Fruit fly (Drosophila melanogaster) whole organism, adult: Measurements from ENCODE around the gene Hsdl2.

Experiments used
- CG11617 ChIP-seq: fragments of 200-800 bp; sonication (Bioruptor generic); optimal IDR thresholded peaks from 2 replicates; lab custom pipeline; 2017; ENCODE audit warnings: mild to moderate bottlenecking, missing biosample characterization, missing genetic modification reagents, missing genetic modification characterization
- CG12768 ChIP-seq: fragments of 200-800 bp; sonication (Bioruptor generic); optimal IDR thresholded peaks from 2 replicates; lab custom pipeline; 2017; ENCODE audit warnings: missing biosample characterization, missing genetic modification characterization, mild to moderate bottlenecking, moderate library complexity, missing genetic modification reagents
- CG14711 ChIP-seq: fragments of 200-800 bp; sonication (Bioruptor generic); optimal IDR thresholded peaks from 2 replicates; lab custom pipeline; 2018; ENCODE audit warnings: missing biosample characterization, mild to moderate bottlenecking, missing genetic modification characterization, moderate library complexity
- CG1620 ChIP-seq: fragments of 200-800 bp; sonication (Bioruptor generic); optimal IDR thresholded peaks from 2 replicates; lab custom pipeline; 2016; ENCODE audit warnings: missing biosample characterization, missing genetic modification characterization
- CG33017 ChIP-seq: fragments of 200-800 bp; sonication (Bioruptor generic); optimal IDR thresholded peaks from 2 replicates; lab custom pipeline; 2018; ENCODE audit warnings: missing biosample characterization, mild to moderate bottlenecking, missing genetic modification characterization, moderate library complexity
- CG5204 ChIP-seq: fragments of 200-800 bp; sonication (Bioruptor generic); optimal IDR thresholded peaks from 2 replicates; lab custom pipeline; 2016; ENCODE audit warnings: missing biosample characterization, missing genetic modification characterization
- CG7045 ChIP-seq: fragments of 200-800 bp; sonication (Bioruptor generic); optimal IDR thresholded peaks from 2 replicates; lab custom pipeline; 2017; ENCODE audit warnings: missing biosample characterization, mild to moderate bottlenecking, missing genetic modification characterization
- CG7101 ChIP-seq: fragments of 200-800 bp; sonication (Bioruptor generic); optimal IDR thresholded peaks from 2 replicates; lab custom pipeline; 2018; ENCODE audit warnings: missing biosample characterization, mild to moderate bottlenecking, missing genetic modification characterization, moderate library complexity
- Clk ChIP-seq: fragments of 200-800 bp; sonication (Bioruptor generic); optimal IDR thresholded peaks from 2 replicates; lab custom pipeline; 2017; ENCODE audit warnings: missing biosample characterization, missing genetic modification characterization
- Crg-1 ChIP-seq: fragments of 200-800 bp; sonication (Bioruptor generic); optimal IDR thresholded peaks from 2 replicates; lab custom pipeline; 2016; ENCODE audit warnings: missing biosample characterization, missing genetic modification characterization
- Hr96 ChIP-seq: fragments of 200-800 bp; sonication (Bioruptor generic); optimal IDR thresholded peaks from 2 replicates; lab custom pipeline; 2016; ENCODE audit warnings: missing biosample characterization, missing genetic modification characterization
- Mnt ChIP-seq: fragments of 200-800 bp; sonication (Bioruptor generic); optimal IDR thresholded peaks from 2 replicates; lab custom pipeline; 2016; ENCODE audit warnings: missing biosample characterization, mild to moderate bottlenecking, missing genetic modification characterization
- bab1 ChIP-seq: fragments of 200-800 bp; sonication (Bioruptor generic); optimal IDR thresholded peaks from 3 replicates; lab custom pipeline; 2019; ENCODE audit warnings: missing biosample characterization, mild to moderate bottlenecking, missing genetic modification characterization, moderate library complexity
- cic ChIP-seq: fragments of 200-800 bp; sonication (Bioruptor generic); optimal IDR thresholded peaks from 2 replicates; lab custom pipeline; 2017; ENCODE audit warnings: missing biosample characterization, mild to moderate bottlenecking, missing genetic modification characterization, moderate library complexity
- cnc ChIP-seq, 2 experiments: fragments of >200 bp; optimal IDR thresholded peaks; 2 replicates each; lab custom pipeline; 2017
- kay ChIP-seq: fragments of 200-800 bp; sonication (Bioruptor generic); peaks from one replicate; lab custom pipeline; 2016; ENCODE audit warnings: missing biosample characterization, missing genetic modification characterization, borderline replicate concordance
- ovo ChIP-seq: fragments of 200-800 bp; sonication (Bioruptor generic); optimal IDR thresholded peaks from 2 replicates; lab custom pipeline; 2016; ENCODE audit warnings: missing biosample characterization, missing genetic modification characterization
- pad ChIP-seq: fragments of 200-800 bp; sonication (Bioruptor generic); optimal IDR thresholded peaks from 3 replicates; lab custom pipeline; 2017; ENCODE audit warnings: missing biosample characterization, missing genetic modification characterization, mild to moderate bottlenecking, moderate library complexity, missing genetic modification reagents
- tj ChIP-seq: fragments of 200-800 bp; sonication (Bioruptor generic); optimal IDR thresholded peaks from 3 replicates; lab custom pipeline; 2017; ENCODE audit warnings: missing biosample characterization, mild to moderate bottlenecking, missing genetic modification characterization, moderate library complexity
- toe ChIP-seq: fragments of 200-800 bp; sonication (Bioruptor generic); optimal IDR thresholded peaks from 2 replicates; lab custom pipeline; 2016; ENCODE audit warnings: missing biosample characterization, missing genetic modification characterization

The Hsdl2 gene

dm6 chr3R:27661389-27661788, 15.9 kb upstream of the Hsdl2 start:
- no peak for TF ChIP-seq Hr96 (GFP tag; lab: Kevin White, UChicago)
- TF ChIP-seq Clk (GFP tag; lab: Kevin White, UChicago): no peak

DNA sequence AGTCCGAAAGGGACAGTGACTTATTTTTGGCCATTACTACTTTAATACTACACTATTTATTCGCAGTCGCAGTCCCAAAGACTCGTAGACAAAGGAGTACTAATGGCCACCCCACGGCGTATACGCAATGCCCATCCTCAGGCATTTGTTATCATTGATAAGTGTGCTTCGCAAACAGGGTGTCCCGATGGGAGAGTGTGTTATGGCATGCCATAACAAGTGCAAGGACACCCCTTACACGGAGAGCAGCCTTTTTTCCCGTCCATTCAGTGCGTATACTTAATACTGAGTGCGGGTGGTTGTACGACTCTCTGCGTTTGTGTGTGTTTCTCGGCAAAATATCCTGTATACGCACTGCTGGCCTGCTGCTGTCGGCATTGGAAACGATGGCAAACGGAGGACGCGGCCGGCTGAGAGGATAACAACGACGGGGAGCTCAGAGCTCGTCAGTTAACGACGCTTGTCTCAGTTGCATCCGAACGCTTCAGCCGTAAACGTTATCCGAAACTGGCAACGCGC, 15.3 kb upstream of the Hsdl2 start, which contains the start of gene unc80:
Gene unc80 (plus strand): TSS at position 469 of the 519 bp plus-strand sequence.
- TF ChIP-seq CG33017 (tag; lab: Kevin White, UChicago) (no peak), kay (GFP tag; lab: Kevin White, UChicago) (no peak), CG5204 (GFP tag; lab: Kevin White, UChicago) (peak; percentile 57), CG7045 (GFP tag; lab: Kevin White, UChicago) (peak; percentile 41), CG12768 (GFP tag; lab: Kevin White, UChicago) (no peak), toe (GFP tag; lab: Kevin White, UChicago) (peak; percentile 40), tj (GFP tag; lab: Kevin White, UChicago) (no peak), Crg-1 (GFP tag; lab: Kevin White, UChicago) (no peak), CG7101 (tag; lab: Kevin White, UChicago) (no peak), cnc (optimal IDR thresholded peaks at IDR 0.05; lab: Kevin White, UChicago) (no peak)

DNA sequence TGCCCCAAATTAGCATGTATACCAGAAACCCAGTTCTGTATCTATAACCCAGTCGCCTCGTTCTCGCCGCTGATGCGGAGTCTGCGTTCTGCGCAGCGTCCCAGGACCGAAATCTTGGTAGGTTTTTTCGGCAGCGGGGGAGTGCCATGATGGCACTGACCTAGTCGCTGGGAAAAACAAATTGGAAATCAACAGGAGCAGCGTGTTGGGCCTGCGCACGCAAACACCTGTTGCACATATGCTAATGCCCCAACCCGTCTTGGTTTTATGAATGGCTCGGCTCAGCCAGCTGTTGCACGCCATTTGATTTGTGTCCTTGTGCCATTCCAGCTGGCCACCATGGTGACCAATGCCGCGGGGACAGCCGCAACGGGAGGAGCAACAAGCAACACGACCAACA, 14.5 kb upstream of the Hsdl2 start:
- TF ChIP-seq Mnt: peak; percentile 40
- TF ChIP-seq CG7101 (tag; lab: Kevin White, UChicago): no peak

DNA sequence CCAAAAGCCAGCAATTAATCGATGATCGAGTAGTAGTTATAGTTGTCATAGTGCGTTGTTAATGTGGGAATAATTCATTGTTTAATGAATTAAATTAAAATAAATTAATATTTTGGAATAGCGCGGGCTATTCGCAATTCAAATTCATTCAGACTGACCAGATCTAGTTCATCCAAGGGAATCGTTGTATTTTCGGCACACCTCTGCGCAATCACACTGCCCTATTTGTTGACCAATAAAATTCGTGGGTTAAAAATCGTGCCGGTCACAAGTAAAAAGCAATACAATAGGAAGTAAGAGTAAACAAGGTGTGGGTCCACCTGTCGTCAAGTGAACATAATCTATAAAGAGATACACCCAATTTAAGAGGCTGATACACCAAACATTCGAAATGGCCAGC, 1.7 kb downstream of the Hsdl2 start, which contains the start of gene CG12883:
Gene CG12883 (plus strand): TSS at position 273 of the 400 bp plus-strand sequence.
- no peak for TF ChIP-seq CG33017 (tag; lab: Kevin White, UChicago)
- TF ChIP-seq bab1 (GFP tag; lab: Kevin White, UChicago): peak; percentile 43
- no peak for TF ChIP-seq cnc (optimal IDR thresholded peaks at IDR 0.05; lab: Kevin White, UChicago)
- TF ChIP-seq tj (GFP tag; lab: Kevin White, UChicago): no peak

- TF ChIP-seq cic (GFP tag; lab: Kevin White, UChicago) (no peak), CG1620 (GFP tag; lab: Kevin White, UChicago) (no peak), CG5204 (GFP tag; lab: Kevin White, UChicago) (no peak), Hr96 (GFP tag; lab: Kevin White, UChicago) (no peak), ovo (no peak), CG12768 (GFP tag; lab: Kevin White, UChicago) (no peak), CG11617 (GFP tag; lab: Kevin White, UChicago) (no peak), cnc (optimal IDR thresholded peaks at IDR 0.05; lab: Kevin White, UChicago) (no peak), Crg-1 (GFP tag; lab: Kevin White, UChicago) (no peak), CG7101 (tag; lab: Kevin White, UChicago) (no peak), kay (GFP tag; lab: Kevin White, UChicago) (no peak), bab1 (GFP tag; lab: Kevin White, UChicago) (no peak)
Measured at dm6 chr3R:27679667-27680066, 2.3 kb downstream of the Hsdl2 start.

DNA sequence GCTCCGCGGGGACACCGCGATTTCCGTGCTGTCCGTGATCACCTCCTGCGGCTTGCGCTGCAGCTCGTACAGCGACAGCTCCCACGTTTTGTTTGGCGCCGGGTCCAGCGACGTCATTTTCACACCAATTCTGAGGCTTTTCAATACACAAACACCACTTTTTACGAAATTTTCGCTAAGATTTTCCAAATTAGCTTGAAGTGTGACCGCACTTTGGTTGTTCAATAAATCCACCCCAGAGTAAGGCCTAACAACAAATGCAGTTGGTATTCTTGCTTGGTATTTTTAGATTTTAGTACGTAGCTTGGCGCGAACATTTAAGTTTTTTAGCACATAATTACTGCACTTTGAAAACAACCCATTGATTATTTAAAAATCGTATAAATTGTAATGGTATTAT, 4.5 kb downstream of the Hsdl2 start, which contains the start of gene Sce:
Gene Sce (minus strand): TSS at position 231 of the 400 bp plus-strand sequence.
- TF ChIP-seq CG1620 (GFP tag; lab: Kevin White, UChicago) (no peak), cic (GFP tag; lab: Kevin White, UChicago) (no peak), Mnt (no peak), CG14711 (no peak)

dm6 chr3R:27685074-27685473, 7.8 kb downstream of the Hsdl2 start:
- TF ChIP-seq bab1 (GFP tag; lab: Kevin White, UChicago): no peak
- TF ChIP-seq CG12768 (GFP tag; lab: Kevin White, UChicago): no peak
- peak; percentile 28 for TF ChIP-seq kay (GFP tag; lab: Kevin White, UChicago)
- TF ChIP-seq cic (GFP tag; lab: Kevin White, UChicago): no peak
- no peak for TF ChIP-seq CG1620 (GFP tag; lab: Kevin White, UChicago)
- TF ChIP-seq CG7045 (GFP tag; lab: Kevin White, UChicago): no peak

dm6 chr3R:27685539-27686012, 8.3 kb downstream of the Hsdl2 start, which contains the start of gene CG12880:
TSS of gene CG12880 (plus strand) at chr3R:27685962.
- TF ChIP-seq Crg-1 (GFP tag; lab: Kevin White, UChicago) (no peak), CG14711 (no peak), CG33017 (tag; lab: Kevin White, UChicago) (no peak), CG7045 (GFP tag; lab: Kevin White, UChicago) (no peak), cnc (optimal IDR thresholded peaks at IDR 0.05; lab: Kevin White, UChicago) (no peak), CG11617 (GFP tag; lab: Kevin White, UChicago) (no peak), tj (GFP tag; lab: Kevin White, UChicago) (no peak), Mnt (no peak), pad (no peak)
